Worm (Caenorhabditis elegans) whole organism, L2 larva: ENCODE data around the gene pges-2.

ENCODE experiments used
- ama-1 ChIP-seq: fragments of 150-350 bp; optimal IDR thresholded peaks from 2 replicates; lab custom pipeline; 2018; ENCODE audit warnings: inconsistent platforms
- lin-39 ChIP-seq: fragments of 150-350 bp; optimal IDR thresholded peaks from 2 replicates; lab custom pipeline; 2014; ENCODE audit warnings: missing biosample characterization, missing genetic modification reagents, missing genetic modification characterization

DNA sequence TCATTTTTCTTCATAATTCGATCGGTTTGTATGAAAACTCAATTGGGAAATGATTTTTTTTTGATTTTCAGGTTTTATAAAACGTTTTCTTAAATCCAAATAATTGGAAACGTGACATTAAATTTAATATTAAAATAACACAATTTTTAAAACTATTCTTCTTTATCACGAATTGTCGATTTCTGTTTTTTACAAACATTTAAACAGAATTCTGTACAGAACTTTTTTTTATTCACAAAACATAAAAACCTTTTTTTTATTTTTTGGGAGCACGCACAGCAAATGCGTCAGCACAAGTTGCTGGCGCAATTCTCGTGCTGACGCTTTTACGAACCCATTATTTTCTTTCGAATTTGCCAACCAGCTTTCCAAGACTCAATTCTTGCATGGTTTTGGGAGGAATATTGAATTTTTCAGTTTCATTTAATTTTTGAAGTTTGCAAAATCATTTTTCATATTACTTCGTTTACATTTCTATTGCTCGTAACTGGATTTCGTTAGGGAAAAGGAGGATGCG is 6.2 kb upstream of the pges-2 start, which contains the start of gene mpz-5:
- no peak for TF ChIP-seq lin-39 (tag; lab: Kevin White, UChicago)
- peak; percentile 9 for TF ChIP-seq ama-1
